Fruit fly (Drosophila melanogaster): ENCODE measurements around the gene sofe.

The sofe gene

DNA sequence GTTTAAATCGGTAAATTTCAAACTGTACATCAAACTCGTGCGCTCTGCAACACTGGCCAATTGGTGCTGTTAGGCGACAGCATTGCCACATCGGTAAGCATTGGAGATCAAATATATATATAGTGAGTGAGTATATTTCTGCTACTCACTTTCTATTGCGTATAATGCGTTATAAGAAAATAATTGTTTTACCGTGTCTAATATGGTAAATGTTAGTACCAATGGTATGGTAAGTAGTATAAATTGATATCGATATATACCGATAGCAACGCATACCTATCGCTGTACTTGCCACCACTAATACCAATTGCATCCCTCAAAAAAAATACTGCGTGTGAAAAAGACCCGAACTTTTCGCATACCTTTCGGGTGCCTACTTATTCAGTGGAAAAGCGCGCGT, at the start of gene sofe, which contains the start of gene CG2186 (continued):
- TF ChIP-seq Max (GFP tag; optimal IDR thresholded peaks at IDR 0.05): peak; percentile 64
- no peak for TF ChIP-seq Hand (GFP tag; optimal IDR thresholded peaks at IDR 0.05)
- no peak for TF ChIP-seq dati (GFP tag; IDR thresholded peaks at IDR 0.05)
- peak; percentile 38; the same call in 1 of the 2 replicates for TF ChIP-seq ssp (GFP tag; IDR thresholded peaks at IDR 0.05)
- TF ChIP-seq ase (GFP tag; IDR thresholded peaks at IDR 0.05): no peak
- TF ChIP-seq CG1602 (GFP tag; optimal IDR thresholded peaks at IDR 0.05): peak; percentile 58
- TF ChIP-seq Sry-β (GFP tag; optimal IDR thresholded peaks at IDR 0.05): no peak
- peak; percentile 54 for TF ChIP-seq HLH54F (GFP tag; optimal IDR thresholded peaks at IDR 0.05)
- TF ChIP-seq gfzf (GFP tag; optimal IDR thresholded peaks at IDR 0.05): peak; percentile 38
- peak; percentile 10 for TF ChIP-seq Mad (GFP tag; optimal IDR thresholded peaks at IDR 0.05)
- TF ChIP-seq CG4617 (GFP tag; optimal IDR thresholded peaks at IDR 0.05; ENCODE audit: borderline replicate concordance): peak; percentile 27
- no peak for TF ChIP-seq CG7987 (GFP tag; optimal IDR thresholded peaks at IDR 0.05)
- no peak for TF ChIP-seq gsb-n (tag; optimal IDR thresholded peaks at IDR 0.05)
- no peak for TF ChIP-seq Vsx1 (GFP tag; optimal IDR thresholded peaks at IDR 0.05)
- TF ChIP-seq lola (GFP tag; optimal IDR thresholded peaks at IDR 0.05): peak in 1 of 3 experiments; percentile 24
- TF ChIP-seq CG2712 (tag; optimal IDR thresholded peaks at IDR 0.05): peak; percentile 63
- TF ChIP-seq trh (GFP tag; optimal IDR thresholded peaks at IDR 0.05): no peak
- peak; percentile 6 to 46 for TF ChIP-seq Pdp1 (GFP tag; optimal IDR thresholded peaks at IDR 0.05)
- peak; percentile 57 for TF ChIP-seq CG13775 (GFP tag; optimal IDR thresholded peaks at IDR 0.05)
- TF ChIP-seq CG11398 (GFP tag; optimal IDR thresholded peaks at IDR 0.05): peak; percentile 5
- TF ChIP-seq CG12942 (GFP tag; optimal IDR thresholded peaks at IDR 0.05): peak; percentile 53
- 0 out of 2 replicates have a peak, but pooled peaks have one; percentile 45 for TF ChIP-seq H2.0 (GFP tag; IDR thresholded peaks at IDR 0.05)
- TF ChIP-seq zfh2 (GFP tag; optimal IDR thresholded peaks at IDR 0.05): peak; percentile 56
- peak; percentile 41 for TF ChIP-seq crc (GFP tag; optimal IDR thresholded peaks at IDR 0.05)
- no peak for TF ChIP-seq rib (GFP tag; IDR thresholded peaks at IDR 0.05)
- TF ChIP-seq CrebB (tag; optimal IDR thresholded peaks at IDR 0.05): peak; percentile 39
- TF ChIP-seq chinmo (GFP tag; IDR thresholded peaks at IDR 0.05; ENCODE audit: partially characterized antibody): 0 out of 4 replicates have a peak, but pooled peaks have one; percentile 50
- TF ChIP-seq CG18476 (GFP tag; optimal IDR thresholded peaks at IDR 0.05): peak; percentile 30
- TF ChIP-seq Hr3 (GFP tag; optimal IDR thresholded peaks at IDR 0.05): peak; percentile 43
- TF ChIP-seq CG11456 (GFP tag; IDR thresholded peaks at IDR 0.05): 0 out of 3 replicates have a peak, but pooled peaks have one; percentile 37
- peak; percentile 13 for TF ChIP-seq Oli (tag; optimal IDR thresholded peaks at IDR 0.05)
- no peak for TF ChIP-seq emc (GFP tag; optimal IDR thresholded peaks at IDR 0.05)
- TF ChIP-seq ac (GFP tag; optimal IDR thresholded peaks at IDR 0.05): no peak
- no peak for TF ChIP-seq CG4707 (GFP tag; optimal IDR thresholded peaks at IDR 0.05)
- TF ChIP-seq Antp (GFP tag; optimal IDR thresholded peaks at IDR 0.05): peak; percentile 46
- peak; percentile 62 for TF ChIP-seq nmo (GFP tag; optimal IDR thresholded peaks at IDR 0.05)
- no peak for TF ChIP-seq CG14050 (GFP tag; IDR thresholded peaks at IDR 0.05)
- no peak for TF ChIP-seq MTF-1 (GFP tag; optimal IDR thresholded peaks at IDR 0.05; ENCODE audit: borderline replicate concordance)
- no peak for TF ChIP-seq YL-1 (GFP tag; optimal IDR thresholded peaks at IDR 0.05)
- TF ChIP-seq br (optimal IDR thresholded peaks at IDR 0.05): no peak
- peak; percentile 54 for TF ChIP-seq sisA (GFP tag; IDR thresholded peaks at IDR 0.05)
- no peak for TF ChIP-seq fd3F (GFP tag; optimal IDR thresholded peaks at IDR 0.05)
- TF ChIP-seq Sry-δ (GFP tag; optimal IDR thresholded peaks at IDR 0.05): peak; percentile 92
- peak; percentile 92 for TF ChIP-seq sens (GFP tag)
- peak; percentile 59 for TF ChIP-seq zen (tag; optimal IDR thresholded peaks at IDR 0.05)
- TF ChIP-seq Ada2b (GFP tag; IDR thresholded peaks at IDR 0.05): no peak
- TF ChIP-seq nom (GFP tag; optimal IDR thresholded peaks at IDR 0.05): no peak
- peak; percentile 81 for TF ChIP-seq lilli (GFP tag; optimal IDR thresholded peaks at IDR 0.05)
- no peak for TF ChIP-seq Dek (tag; optimal IDR thresholded peaks at IDR 0.05)
- TF ChIP-seq CG9932 (GFP tag; IDR thresholded peaks at IDR 0.05): peak; percentile 80
- peak; percentile 55 for TF ChIP-seq PHDP (tag; optimal IDR thresholded peaks at IDR 0.05)
